Fruit fly (Drosophila melanogaster): Measurements from ENCODE around the gene CG17738.
A peak's percentile ranks its signal among the peaks of the same experiment; 100 is the strongest.

CG17738 gene

DNA sequence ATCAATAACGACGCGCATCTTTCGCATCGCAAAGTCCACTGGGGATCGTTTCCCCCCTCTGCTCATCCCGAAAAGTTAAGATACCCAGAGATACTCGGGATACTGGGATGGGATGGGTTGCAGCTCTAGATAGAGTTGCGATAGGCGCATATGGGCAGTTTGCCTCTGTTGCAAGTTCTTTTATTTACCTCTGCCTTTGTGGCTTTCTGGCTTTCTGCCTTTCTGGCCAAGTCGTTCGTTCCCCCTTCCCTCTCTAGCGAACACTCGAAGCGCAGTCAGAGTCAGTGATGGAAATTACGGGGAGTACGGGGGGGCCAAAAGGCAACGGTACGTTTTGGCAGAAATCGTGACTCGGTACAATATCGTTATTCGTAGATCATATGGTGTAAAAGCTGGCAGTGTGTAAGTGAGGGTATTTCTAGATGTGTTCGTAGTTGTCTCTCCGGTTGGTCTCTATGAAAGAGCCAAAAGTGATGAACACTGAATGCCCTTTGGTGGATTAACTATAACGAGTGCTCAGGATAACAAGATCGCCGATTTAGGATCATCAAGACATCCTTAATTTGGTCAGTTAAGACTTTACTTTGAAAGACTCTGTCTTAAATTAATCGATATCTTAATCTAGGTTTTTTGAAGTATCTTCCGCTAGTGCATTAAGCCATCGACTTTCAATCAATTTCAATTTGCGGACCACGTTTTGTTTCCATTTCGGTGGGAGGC is 18.1 kb downstream of the CG17738 start:
- TF ChIP-seq CG10348 (GFP tag; IDR thresholded peaks at IDR 0.05) (no peak), CG34367 (tag; optimal IDR thresholded peaks at IDR 0.05) (no peak), fd96Ca (GFP tag; IDR thresholded peaks at IDR 0.05) (0 out of 3 replicates have a peak, but pooled peaks have one; percentile 19), CG13204 (GFP tag; optimal IDR thresholded peaks at IDR 0.05) (peak; percentile 57), EcR (GFP tag; optimal IDR thresholded peaks at IDR 0.05) (no peak), CG32121 (GFP tag; IDR thresholded peaks at IDR 0.05) (no peak), rn (GFP tag; IDR thresholded peaks at IDR 0.05) (no peak), Pif1B (GFP tag; optimal IDR thresholded peaks at IDR 0.05) (no peak), CG17806 (tag; optimal IDR thresholded peaks at IDR 0.05) (peak; percentile 35), D1 (tag; optimal IDR thresholded peaks at IDR 0.05) (no peak), Snoo (tag; optimal IDR thresholded peaks at IDR 0.05) (no peak), CG15710 (tag; optimal IDR thresholded peaks at IDR 0.05) (no peak), CG8301 (tag; optimal IDR thresholded peaks at IDR 0.05) (peak; percentile 32), CG14655 (GFP tag; optimal IDR thresholded peaks at IDR 0.05) (peak; percentile 48), CG12605 (GFP tag; IDR thresholded peaks at IDR 0.05) (no peak), CG4496 (GFP tag; IDR thresholded peaks at IDR 0.05) (0 out of 3 replicates have a peak, but pooled peaks have one; percentile 46), CG9948 (tag; optimal IDR thresholded peaks at IDR 0.05) (peak; percentile 41), Pif1A (GFP tag; optimal IDR thresholded peaks at IDR 0.05) (no peak), CG8159 (tag; optimal IDR thresholded peaks at IDR 0.05) (peak; percentile 54), Ets98B (GFP tag; IDR thresholded peaks at IDR 0.05) (no peak; the same call in 1 of the 2 replicates), gl (tag; optimal IDR thresholded peaks at IDR 0.05) (no peak)

dm6 chr3R:12290466-12291237 is 20.0 kb downstream of the CG17738 start:
- TF ChIP-seq Snoo (tag; optimal IDR thresholded peaks at IDR 0.05) (no peak), CG32121 (GFP tag; IDR thresholded peaks at IDR 0.05) (peak; percentile 54)

DNA sequence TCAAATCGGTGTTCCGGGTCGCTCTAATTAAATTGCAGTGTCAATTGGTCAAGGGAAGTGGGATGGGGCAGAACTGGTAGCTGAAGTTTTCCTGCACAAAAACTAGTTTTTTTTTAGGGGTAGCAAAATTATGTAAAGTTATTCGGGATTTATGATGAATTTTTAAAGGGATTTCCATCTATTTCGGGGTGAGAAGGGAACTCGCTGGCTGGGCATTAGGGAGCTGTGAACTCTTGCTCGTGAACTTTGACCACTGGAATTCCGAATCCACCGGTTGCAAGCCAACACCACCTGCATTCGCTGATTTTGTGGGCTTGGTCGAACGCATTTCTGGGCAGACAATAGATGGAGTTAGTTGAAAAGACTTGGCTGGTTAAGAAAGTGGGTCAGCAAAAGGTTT is 21.2 kb downstream of the CG17738 start:
- TF ChIP-seq rn (GFP tag; IDR thresholded peaks at IDR 0.05) = no peak
- no peak for TF ChIP-seq Pif1B (GFP tag; optimal IDR thresholded peaks at IDR 0.05)

- TF ChIP-seq EcR (GFP tag; optimal IDR thresholded peaks at IDR 0.05) (no peak), CG8159 (tag; optimal IDR thresholded peaks at IDR 0.05) (peak; percentile 39), CG14655 (GFP tag; optimal IDR thresholded peaks at IDR 0.05) (peak; percentile 74), CG10348 (GFP tag; IDR thresholded peaks at IDR 0.05) (no peak), CG32121 (GFP tag; IDR thresholded peaks at IDR 0.05) (peak; percentile 70), Ets98B (GFP tag; IDR thresholded peaks at IDR 0.05) (peak; percentile 78), Pif1A (GFP tag; optimal IDR thresholded peaks at IDR 0.05) (peak; percentile 42), CG4496 (GFP tag; IDR thresholded peaks at IDR 0.05) (peak; percentile 74), CG9948 (tag; optimal IDR thresholded peaks at IDR 0.05) (no peak), Pif1B (GFP tag; optimal IDR thresholded peaks at IDR 0.05) (peak; percentile 4), CG12605 (GFP tag; IDR thresholded peaks at IDR 0.05) (peak; percentile 67), fd96Ca (GFP tag; IDR thresholded peaks at IDR 0.05) (peak; percentile 23; the same call in 1 of the 3 replicates), rn (GFP tag; IDR thresholded peaks at IDR 0.05) (0 out of 2 replicates have a peak, but pooled peaks have one; percentile 25), CG17806 (tag; optimal IDR thresholded peaks at IDR 0.05) (peak; percentile 55), CG34367 (tag; optimal IDR thresholded peaks at IDR 0.05) (peak; percentile 28), CG13204 (GFP tag; optimal IDR thresholded peaks at IDR 0.05) (no peak), CG15710 (tag; optimal IDR thresholded peaks at IDR 0.05) (peak; percentile 4), CG8301 (tag; optimal IDR thresholded peaks at IDR 0.05) (peak; percentile 73)
These were observed 26.6 kb downstream of the CG17738 start for dm6 chr3R:12297261-12297660.

DNA sequence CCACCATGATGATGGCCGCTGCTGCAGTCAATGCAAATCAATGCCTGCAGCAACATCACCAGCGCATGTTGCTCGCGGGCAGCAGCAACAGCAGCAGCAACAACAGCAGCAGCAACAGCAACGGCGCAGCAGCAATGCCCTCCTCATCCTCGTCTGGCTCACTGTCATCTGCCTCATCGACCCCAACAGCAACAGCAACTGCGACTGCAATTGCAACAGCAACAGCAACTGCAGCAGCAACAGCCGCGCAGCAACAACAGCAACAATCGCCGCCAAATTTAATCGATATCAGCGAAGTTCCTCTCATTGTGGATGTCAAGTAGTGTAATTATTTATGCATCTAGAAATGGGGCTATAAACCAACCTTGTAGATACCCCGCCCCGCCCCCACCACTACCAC is 30.8 kb downstream of the CG17738 start:
- TF ChIP-seq gl (tag; optimal IDR thresholded peaks at IDR 0.05) (no peak), EcR (GFP tag; optimal IDR thresholded peaks at IDR 0.05) (no peak), CG9948 (tag; optimal IDR thresholded peaks at IDR 0.05) (no peak), CG8301 (tag; optimal IDR thresholded peaks at IDR 0.05) (no peak), CG13204 (GFP tag; optimal IDR thresholded peaks at IDR 0.05) (no peak), Pif1B (GFP tag; optimal IDR thresholded peaks at IDR 0.05) (no peak), CG15710 (tag; optimal IDR thresholded peaks at IDR 0.05) (no peak), Pif1A (GFP tag; optimal IDR thresholded peaks at IDR 0.05) (no peak), CG4496 (GFP tag; IDR thresholded peaks at IDR 0.05) (no peak), fd96Ca (GFP tag; IDR thresholded peaks at IDR 0.05) (no peak), CG34367 (tag; optimal IDR thresholded peaks at IDR 0.05) (no peak)

DNA sequence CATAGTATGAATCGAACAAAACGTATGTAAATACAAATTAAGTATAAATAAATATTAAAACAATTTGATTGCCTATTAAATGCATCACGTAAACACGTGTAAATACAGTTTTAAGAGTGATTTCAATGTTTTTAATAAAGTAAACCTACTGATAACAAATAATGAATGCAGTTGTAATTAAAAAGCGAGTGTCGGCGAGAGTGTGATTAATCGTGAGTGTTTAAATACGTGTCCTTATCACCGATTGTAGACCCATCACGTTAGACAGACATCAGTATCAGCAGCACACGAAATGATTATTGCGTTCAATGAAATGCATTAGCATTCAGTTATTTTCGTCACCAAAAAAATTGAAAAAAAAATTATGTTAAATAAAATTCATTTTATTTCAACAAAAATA is 32.2 kb downstream of the CG17738 start:
- no peak for TF ChIP-seq Pif1A (GFP tag; optimal IDR thresholded peaks at IDR 0.05)
- TF ChIP-seq Snoo (tag; optimal IDR thresholded peaks at IDR 0.05) = no peak
- TF ChIP-seq Ets98B (GFP tag; IDR thresholded peaks at IDR 0.05) = no peak
- TF ChIP-seq CG4496 (GFP tag; IDR thresholded peaks at IDR 0.05) = no peak
- TF ChIP-seq D1 (tag; optimal IDR thresholded peaks at IDR 0.05) = no peak
- no peak for TF ChIP-seq CG10348 (GFP tag; IDR thresholded peaks at IDR 0.05)
- no peak for TF ChIP-seq CG15710 (tag; optimal IDR thresholded peaks at IDR 0.05)
- TF ChIP-seq CG14655 (GFP tag; optimal IDR thresholded peaks at IDR 0.05) = no peak
- TF ChIP-seq rn (GFP tag; IDR thresholded peaks at IDR 0.05) = no peak
- TF ChIP-seq CG34367 (tag; optimal IDR thresholded peaks at IDR 0.05) = no peak
- no peak for TF ChIP-seq CG32121 (GFP tag; IDR thresholded peaks at IDR 0.05)
- no peak for TF ChIP-seq CG9948 (tag; optimal IDR thresholded peaks at IDR 0.05)
- no peak for TF ChIP-seq CG12605 (GFP tag; IDR thresholded peaks at IDR 0.05)
- no peak for TF ChIP-seq EcR (GFP tag; optimal IDR thresholded peaks at IDR 0.05)
- no peak for TF ChIP-seq gl (tag; optimal IDR thresholded peaks at IDR 0.05)
- no peak for TF ChIP-seq CG8159 (tag; optimal IDR thresholded peaks at IDR 0.05)
- no peak for TF ChIP-seq Pif1B (GFP tag; optimal IDR thresholded peaks at IDR 0.05)
- TF ChIP-seq fd96Ca (GFP tag; IDR thresholded peaks at IDR 0.05) = no peak
- TF ChIP-seq CG17806 (tag; optimal IDR thresholded peaks at IDR 0.05) = no peak
- no peak for TF ChIP-seq CG13204 (GFP tag; optimal IDR thresholded peaks at IDR 0.05)
